Fruit fly (Drosophila melanogaster): Measurements from ENCODE around the gene CG10747.

The CG10747 gene

dm6 chr2L:20091094-20091679, at the start of gene CG10747, which contains the start of gene Pyroxd1:
Gene CG10747, minus strand, starts transcription at chr2L:20091348.
Gene Pyroxd1, plus strand, starts transcription at chr2L:20091435.
- TF ChIP-seq CTCF (optimal IDR thresholded peaks at IDR 0.05) (no peak), CG8478 (optimal IDR thresholded peaks at IDR 0.05) (no peak)

- no peak for TF ChIP-seq CTCF (optimal IDR thresholded peaks at IDR 0.05)
- TF ChIP-seq CG8478 (optimal IDR thresholded peaks at IDR 0.05), result no peak
Observed at dm6 chr2L:20134823-20135222, 43.7 kb upstream of the CG10747 start, which contains the start of gene CG10651. Gene CG10651, minus strand, starts transcription at chr2L:20134923.

DNA sequence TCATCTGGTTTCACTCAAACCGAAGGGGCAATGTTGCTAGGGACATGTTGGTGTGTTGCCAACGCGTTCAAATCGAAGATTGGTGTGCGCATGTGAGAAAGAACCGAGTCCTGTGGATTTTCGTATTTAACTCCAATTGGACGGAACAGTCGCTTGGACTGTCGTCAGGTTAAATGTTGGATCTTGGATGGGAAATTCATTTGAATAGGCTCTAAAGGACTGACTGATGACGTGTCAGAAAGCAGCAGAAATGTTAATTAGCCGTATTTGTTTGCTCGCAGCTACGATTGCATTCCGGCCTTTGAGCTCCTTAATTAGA, 30.0 kb upstream of the CG10747 start:
- TF ChIP-seq CG8478 (optimal IDR thresholded peaks at IDR 0.05), result no peak
- no peak for TF ChIP-seq CTCF (optimal IDR thresholded peaks at IDR 0.05)

DNA sequence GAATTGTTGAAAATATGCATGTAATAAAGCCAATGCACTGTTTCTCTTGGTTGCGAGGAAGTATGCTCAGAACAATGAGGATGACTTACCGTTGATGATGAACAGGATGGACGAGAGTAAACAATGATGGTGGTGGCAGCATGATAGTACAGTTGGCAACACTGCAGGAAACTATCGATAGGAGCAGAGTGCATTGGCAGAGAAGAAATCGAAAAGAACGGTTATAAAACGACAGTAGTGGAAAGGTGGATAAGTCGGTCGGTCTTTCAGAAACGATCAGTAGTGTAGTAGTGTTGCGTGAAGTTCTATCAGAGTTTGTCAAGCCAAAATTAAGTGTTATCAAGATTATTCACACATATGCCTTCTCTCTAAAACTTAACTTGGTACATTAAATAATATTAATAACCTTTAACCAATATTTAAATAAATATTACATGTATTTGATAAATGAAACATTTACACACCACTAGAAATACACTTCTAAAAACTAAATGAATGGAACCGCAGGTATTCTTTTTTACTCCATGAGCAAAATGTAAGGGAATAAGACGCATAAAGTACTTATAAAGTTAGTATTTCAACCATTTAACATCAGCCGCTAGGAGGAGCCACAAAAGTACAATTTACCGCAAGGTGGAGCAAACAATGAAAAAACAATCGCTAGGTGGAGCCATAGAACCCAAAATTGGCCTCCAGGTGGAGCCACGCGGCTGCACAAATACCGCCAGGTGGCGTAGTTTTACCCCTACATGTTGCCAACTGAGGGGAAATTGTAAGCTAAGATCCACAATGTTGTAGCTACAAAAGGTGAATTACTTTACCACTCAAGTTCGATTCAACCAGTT, 29.5 kb upstream of the CG10747 start:
- no peak for TF ChIP-seq CG8478 (optimal IDR thresholded peaks at IDR 0.05)
- peak; percentile 100 for TF ChIP-seq CTCF (optimal IDR thresholded peaks at IDR 0.05)

dm6 chr2L:20117752-20118151, 26.6 kb upstream of the CG10747 start:
- no peak for TF ChIP-seq CTCF (optimal IDR thresholded peaks at IDR 0.05)
- TF ChIP-seq CG8478 (optimal IDR thresholded peaks at IDR 0.05), result no peak

dm6 chr2L:20115865-20116264, 24.7 kb upstream of the CG10747 start:
- no peak for TF ChIP-seq CG8478 (optimal IDR thresholded peaks at IDR 0.05)

- peak; percentile 72 to 80 for TF ChIP-seq CTCF (optimal IDR thresholded peaks at IDR 0.05)
- no peak for TF ChIP-seq CG8478 (optimal IDR thresholded peaks at IDR 0.05)
Observed at dm6 chr2L:20106595-20106994, 15.4 kb upstream of the CG10747 start.

DNA sequence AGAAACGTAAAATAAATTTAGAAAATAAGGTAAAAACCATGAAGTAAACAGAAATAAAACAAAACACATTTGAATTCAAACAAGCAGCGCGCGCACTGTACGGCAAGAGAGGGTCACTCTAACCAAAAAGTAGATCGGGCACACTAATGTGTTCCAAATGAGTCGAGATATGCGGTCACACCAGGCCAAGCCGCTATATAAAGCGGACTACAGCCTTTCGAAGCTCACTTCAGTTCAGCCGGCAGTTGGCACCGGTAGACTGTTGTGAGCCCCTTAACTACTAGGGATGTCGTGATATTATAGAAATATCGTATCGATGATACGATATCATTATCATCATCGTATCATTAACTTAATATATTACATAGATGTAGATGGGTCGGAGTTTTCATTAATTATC, 13.4 kb upstream of the CG10747 start:
- no peak for TF ChIP-seq CG8478 (optimal IDR thresholded peaks at IDR 0.05)
- TF ChIP-seq CTCF (optimal IDR thresholded peaks at IDR 0.05), result no peak

- no peak for TF ChIP-seq CTCF (optimal IDR thresholded peaks at IDR 0.05)
- no peak for TF ChIP-seq CG8478 (optimal IDR thresholded peaks at IDR 0.05)
Observed at dm6 chr2L:20104050-20104449, 12.9 kb upstream of the CG10747 start, which contains the start of gene CG13970. Gene CG13970, minus strand, starts transcription at chr2L:20104150.

DNA sequence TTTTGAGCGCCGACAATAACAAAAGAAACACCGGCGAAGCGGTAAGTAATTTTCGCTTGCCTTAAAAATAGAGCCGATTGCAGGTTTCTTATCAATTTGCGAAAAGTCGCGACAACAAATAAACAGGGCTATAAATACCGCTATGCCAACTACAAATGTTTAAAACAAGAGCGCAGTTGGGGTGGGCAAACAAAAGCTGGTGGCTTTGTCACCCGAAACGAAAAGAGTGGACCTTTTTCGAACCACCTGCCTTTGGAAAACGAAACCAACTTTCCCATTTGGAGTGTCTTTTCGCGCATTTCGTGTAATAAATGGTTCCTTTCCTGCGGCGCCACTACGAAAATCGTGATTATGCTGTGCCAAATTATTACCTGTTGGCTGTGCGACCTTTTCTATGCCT, 7.0 kb upstream of the CG10747 start:
- TF ChIP-seq CTCF (optimal IDR thresholded peaks at IDR 0.05), result peak in 1 of 2 experiments; percentile 2
- no peak for TF ChIP-seq CG8478 (optimal IDR thresholded peaks at IDR 0.05)

DNA sequence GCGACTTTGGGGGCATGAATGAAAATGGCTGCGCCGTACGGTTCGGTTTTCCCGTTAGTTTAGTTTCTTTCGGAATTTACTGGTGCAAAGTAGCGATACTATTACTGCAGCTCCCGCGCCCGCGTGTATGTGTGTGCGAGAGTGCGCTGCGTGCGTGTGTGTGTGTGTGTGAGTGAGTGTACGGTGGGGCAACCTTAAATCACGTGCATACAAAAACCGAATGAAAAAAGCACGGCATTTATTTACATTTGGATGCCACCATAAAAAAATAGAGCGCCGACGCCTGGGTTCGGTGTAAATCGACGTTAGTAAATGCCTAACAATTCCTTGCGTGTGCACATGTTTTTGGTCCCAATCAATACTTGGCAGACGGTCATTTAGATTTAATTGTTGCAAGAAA, 6.6 kb upstream of the CG10747 start:
- TF ChIP-seq CG8478 (optimal IDR thresholded peaks at IDR 0.05), result no peak
- no peak for TF ChIP-seq CTCF (optimal IDR thresholded peaks at IDR 0.05)

DNA sequence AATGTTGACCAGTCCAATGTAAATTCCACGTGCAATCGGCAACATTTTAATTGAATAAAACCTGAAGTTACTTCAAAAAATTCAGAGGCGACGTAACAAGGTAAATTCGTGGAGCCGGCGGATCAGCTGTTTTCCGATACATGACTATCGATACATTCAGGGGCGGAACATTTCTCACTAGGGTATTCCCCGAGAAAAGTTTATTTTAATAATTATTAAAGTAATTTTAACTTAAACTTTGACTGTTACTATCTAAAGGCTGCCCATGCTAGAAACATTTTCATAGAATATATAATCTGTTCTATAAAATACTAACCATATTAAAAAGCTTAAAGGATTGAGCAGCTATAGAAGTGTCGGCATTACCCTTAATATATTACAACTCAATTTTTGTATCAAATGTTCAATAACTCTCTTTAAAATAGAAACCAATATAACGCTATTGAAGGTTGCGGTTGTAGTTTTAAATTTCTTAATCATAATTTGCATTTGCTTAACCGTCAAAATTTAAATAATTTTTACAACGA, 6.0 kb upstream of the CG10747 start, which contains the start of the genes mRpS18B and Kua:
Gene mRpS18B (minus strand): TSS at position 149 of the 527 bp plus-strand sequence.
Gene Kua (plus strand): TSS at position 477 of the 527 bp plus-strand sequence.
- no peak for TF ChIP-seq CTCF (optimal IDR thresholded peaks at IDR 0.05)
- TF ChIP-seq CG8478 (optimal IDR thresholded peaks at IDR 0.05), result no peak

DNA sequence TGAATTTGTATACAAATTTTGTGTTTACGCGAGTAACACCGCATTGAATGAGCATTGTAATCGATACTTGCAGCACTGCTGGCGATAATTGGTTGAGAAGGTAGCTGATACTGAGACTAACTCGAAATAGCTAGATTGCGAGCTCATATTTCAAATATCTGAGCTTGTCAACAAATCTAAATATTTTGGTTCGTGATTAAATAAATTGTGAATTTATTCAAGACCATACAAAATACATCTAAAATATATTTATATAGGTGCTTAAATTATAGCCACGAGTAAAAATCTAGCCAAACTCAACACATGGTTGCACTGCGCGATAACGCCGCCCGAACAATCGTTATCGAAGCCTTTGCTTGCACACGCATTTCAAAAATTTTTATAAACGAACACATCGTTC, 2.6 kb upstream of the CG10747 start, which contains the start of the genes Taf13 and nesd:
Gene Taf13 (minus strand): TSS at position 56 of the 400 bp plus-strand sequence.
Gene nesd (plus strand): TSS at position 179 of the 400 bp plus-strand sequence.
- no peak for TF ChIP-seq CTCF (optimal IDR thresholded peaks at IDR 0.05)
- TF ChIP-seq CG8478 (optimal IDR thresholded peaks at IDR 0.05), result no peak

dm6 chr2L:20086295-20087096, 4.7 kb downstream of the CG10747 start:
- no peak for TF ChIP-seq CTCF (optimal IDR thresholded peaks at IDR 0.05)
- TF ChIP-seq CG8478 (optimal IDR thresholded peaks at IDR 0.05), result no peak

Data from S2 (cell line).